Worm (Caenorhabditis elegans) whole organism, L4/young adult: Measurements from ENCODE around the gene nxf-2.

Source experiments
- dao-5 ChIP-seq: sonication (generic microtip); optimal IDR thresholded peaks from 2 replicates; lab custom pipeline; 2016; ENCODE audit warnings: missing genotype, missing genetic modification characterization, moderate library complexity, missing compliant biosample characterization
- him-1 ChIP-seq: sonication (generic microtip); optimal IDR thresholded peaks from 2 replicates; lab custom pipeline; 2016; ENCODE audit warnings: missing genotype, missing genetic modification reagents, missing genetic modification characterization, missing compliant biosample characterization

- TF ChIP-seq dao-5 (tag; lab: Kevin White, UChicago) (no peak), him-1 (tag; lab: Kevin White, UChicago) (no peak)
Measured at ce11 chrV:14411989-14412388, 5.6 kb downstream of the nxf-2 start.
